Worm (Caenorhabditis elegans) whole organism, midembryonic: ENCODE data around the gene F58G1.8.

Experiments used
- T22C8.4 ChIP-seq: fragments of 200-800 bp; sonication (Bioruptor generic); IDR thresholded peaks from 2 replicates; pipeline ENCODE4 v1.3.6; 2022; ENCODE audit warnings: missing genetic modification characterization, missing compliant biosample characterization
- cog-1 ChIP-seq: sonication (generic microtip); optimal IDR thresholded peaks from 2 replicates; lab custom pipeline; 2016; ENCODE audit warnings: missing genetic modification characterization, missing compliant biosample characterization
- flt-1 ChIP-seq: fragments of 200-800 bp; sonication (Bioruptor generic); IDR thresholded peaks from 2 replicates; pipeline ENCODE4 v1.3.6; 2022; ENCODE audit warnings: missing genetic modification characterization, missing compliant biosample characterization
- klf-2 ChIP-seq: fragments of 200-800 bp; sonication (Bioruptor generic); conservative IDR thresholded peaks from 2 replicates; pipeline ENCODE4 v1.3.6; 2022; ENCODE audit warnings: missing genetic modification reagents, missing genetic modification characterization, missing compliant biosample characterization
- med-1 ChIP-seq: sonication (generic microtip); optimal IDR thresholded peaks from 2 replicates; lab custom pipeline; 2017; ENCODE audit warnings: missing genetic modification characterization, mild to moderate bottlenecking, missing compliant biosample characterization, antibody characterized with exemption, missing genetic modification reagents; ENCODE audit not compliant: insufficient read depth
- ref-1 ChIP-seq: fragments of 200-800 bp; sonication (Bioruptor generic); conservative IDR thresholded peaks from 2 replicates; pipeline ENCODE4 v1.3.6; 2022; ENCODE audit warnings: missing genetic modification reagents, missing genetic modification characterization, missing compliant biosample characterization
- tab-1 ChIP-seq: fragments of 200-800 bp; sonication (Bioruptor generic); IDR thresholded peaks from 2 replicates; pipeline ENCODE4 v1.3.6; 2022; ENCODE audit warnings: missing genetic modification characterization, missing compliant biosample characterization
- ztf-23 ChIP-seq: fragments of 200-800 bp; sonication (Bioruptor generic); IDR thresholded peaks from 2 replicates; pipeline ENCODE4 v1.3.6; 2022; ENCODE audit warnings: missing genetic modification reagents, missing genetic modification characterization, missing compliant biosample characterization
- ztf-29 ChIP-seq: fragments of 200-800 bp; sonication (Bioruptor generic); IDR thresholded peaks from 2 replicates; pipeline ENCODE4 v1.3.6; 2022; ENCODE audit warnings: missing genetic modification reagents, missing genetic modification characterization, missing compliant biosample characterization

Gene F58G1.8

DNA sequence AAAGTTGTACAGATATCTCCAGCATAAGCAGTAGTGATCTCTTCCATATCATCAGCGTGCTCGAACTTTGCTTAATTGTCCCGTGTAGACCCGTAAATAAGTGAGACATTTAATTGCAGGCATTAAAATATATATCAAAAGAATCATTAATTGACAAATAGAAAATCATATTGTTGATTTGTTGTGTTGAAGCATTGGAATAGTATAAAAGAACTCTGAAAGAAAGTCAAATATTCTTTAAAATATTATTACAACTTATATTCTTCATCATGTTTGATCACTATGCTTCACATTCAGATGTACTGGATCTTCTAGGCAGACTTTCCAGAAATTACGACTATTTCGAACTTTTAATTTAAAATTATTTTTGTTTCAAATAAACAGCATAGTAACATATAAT, at the start of gene F58G1.8:
Gene F58G1.8 (minus strand): TSS at position 101 of the 400 bp plus-strand sequence.
- no peak for TF ChIP-seq cog-1
- TF ChIP-seq ztf-23 (GFP tag; lab: Robert Waterston, UW) = no peak
- TF ChIP-seq med-1 = no peak
- TF ChIP-seq ztf-29 (GFP tag; lab: Robert Waterston, UW) = no peak
- TF ChIP-seq tab-1 (GFP tag; lab: Robert Waterston, UW) = no peak
- no peak for TF ChIP-seq klf-2 (GFP tag; lab: Robert Waterston, UW)
- no peak for TF ChIP-seq ref-1 (GFP tag; lab: Robert Waterston, UW)
- no peak for TF ChIP-seq T22C8.4 (GFP tag; lab: Robert Waterston, UW)
- TF ChIP-seq flt-1 (GFP tag; lab: Robert Waterston, UW) = no peak

DNA sequence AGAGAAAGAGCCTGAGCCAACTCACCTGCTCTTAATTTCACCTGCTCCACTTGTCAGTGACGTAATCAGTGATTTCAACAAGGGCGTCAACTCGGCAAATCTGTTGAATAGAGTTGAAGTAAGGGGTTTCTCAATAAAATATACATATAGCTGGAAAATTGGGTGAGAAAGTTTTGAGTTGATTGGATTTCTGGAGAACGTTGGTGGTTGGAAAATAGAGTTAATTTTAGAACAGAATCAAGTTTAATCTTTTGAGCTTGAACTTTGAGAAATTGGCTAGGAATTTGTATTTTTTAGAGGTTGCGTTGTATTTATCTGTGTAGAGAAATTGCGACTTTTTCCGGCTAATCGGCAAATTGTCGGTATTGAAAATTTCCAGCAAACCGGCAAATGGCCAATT, 44.2 kb upstream of the F58G1.8 start, which contains the start of gene Y38F1A.4:
Gene Y38F1A.4 (minus strand): TSS at position 101 of the 400 bp plus-strand sequence.
- TF ChIP-seq cog-1 = no peak
- no peak for TF ChIP-seq med-1
- TF ChIP-seq ztf-29 (GFP tag; lab: Robert Waterston, UW) = no peak
- TF ChIP-seq tab-1 (GFP tag; lab: Robert Waterston, UW) = no peak
- TF ChIP-seq T22C8.4 (GFP tag; lab: Robert Waterston, UW) = no peak
- no peak for TF ChIP-seq klf-2 (GFP tag; lab: Robert Waterston, UW)
- no peak for TF ChIP-seq flt-1 (GFP tag; lab: Robert Waterston, UW)
- no peak for TF ChIP-seq ref-1 (GFP tag; lab: Robert Waterston, UW)
- TF ChIP-seq ztf-23 (GFP tag; lab: Robert Waterston, UW) = no peak

DNA sequence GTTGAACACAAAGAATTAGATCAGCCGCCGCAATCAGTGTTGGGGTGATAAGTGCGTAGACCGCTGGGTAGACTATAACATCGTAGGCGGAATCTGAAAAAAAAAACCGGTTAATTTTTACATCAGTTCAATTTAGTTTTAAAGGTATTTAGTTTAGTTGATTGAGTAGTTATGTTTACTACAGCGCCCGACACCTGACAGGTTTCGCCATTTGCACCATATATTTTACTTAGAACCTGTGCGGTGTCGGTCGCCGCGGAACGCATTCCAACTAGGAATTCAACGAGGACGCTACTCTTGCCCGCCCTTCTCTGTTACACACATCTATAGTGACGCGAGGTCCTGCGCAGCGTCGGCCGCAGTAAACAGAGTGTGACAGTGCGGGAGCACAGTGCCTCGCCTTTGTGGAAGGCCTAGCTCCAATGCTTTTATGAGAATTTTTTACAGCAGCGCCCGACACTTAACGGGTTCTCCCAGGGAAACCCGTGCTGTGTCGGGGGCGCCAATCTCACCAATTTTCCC, 43.1 kb upstream of the F58G1.8 start:
- TF ChIP-seq ztf-23 (GFP tag; lab: Robert Waterston, UW) (no peak), cog-1 (no peak), ztf-29 (GFP tag; lab: Robert Waterston, UW) (no peak), T22C8.4 (GFP tag; lab: Robert Waterston, UW) (no peak), med-1 (no peak)

DNA sequence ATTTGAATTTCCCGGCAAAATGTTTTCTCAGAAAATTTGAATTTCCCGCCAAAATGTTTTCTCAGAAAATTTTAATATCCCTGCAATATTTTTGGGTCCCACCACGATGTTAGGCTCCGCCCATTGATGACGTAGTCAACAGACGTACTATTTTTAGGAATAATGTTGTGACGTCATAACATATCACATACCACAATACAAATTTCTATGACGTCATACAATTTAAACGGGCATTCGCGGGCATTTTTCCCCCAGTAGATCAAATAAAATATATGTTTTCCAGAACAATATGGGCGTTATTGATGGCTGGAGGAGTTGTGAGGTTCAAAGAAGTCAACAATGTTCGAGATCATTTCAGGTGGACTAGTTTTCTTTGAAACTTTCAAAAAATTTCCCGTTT, 40.8 kb upstream of the F58G1.8 start:
- no peak for TF ChIP-seq tab-1 (GFP tag; lab: Robert Waterston, UW)
- TF ChIP-seq med-1 = no peak
- no peak for TF ChIP-seq T22C8.4 (GFP tag; lab: Robert Waterston, UW)
- TF ChIP-seq ref-1 (GFP tag; lab: Robert Waterston, UW) = no peak
- no peak for TF ChIP-seq flt-1 (GFP tag; lab: Robert Waterston, UW)
- TF ChIP-seq ztf-23 (GFP tag; lab: Robert Waterston, UW) = no peak
- TF ChIP-seq klf-2 (GFP tag; lab: Robert Waterston, UW) = no peak
- no peak for TF ChIP-seq cog-1

DNA sequence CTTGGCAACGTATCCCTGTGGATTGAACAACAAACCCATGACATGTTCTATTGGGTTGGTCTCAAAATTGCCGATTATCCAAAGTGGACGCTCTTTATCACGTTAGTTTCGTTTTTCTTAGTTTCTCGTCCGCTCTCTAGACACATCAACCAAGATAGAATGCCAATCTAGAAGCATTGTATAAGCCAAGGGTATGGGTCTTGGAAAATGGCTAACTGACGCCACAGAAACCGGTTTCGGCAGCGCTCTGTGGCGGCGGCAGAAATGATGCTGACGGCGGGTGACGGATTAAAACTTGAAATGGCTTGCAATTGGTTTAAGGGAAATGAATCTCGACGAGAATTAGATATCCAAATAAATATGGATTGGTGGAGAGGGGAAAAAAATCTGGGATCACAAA, 40.1 kb upstream of the F58G1.8 start:
- TF ChIP-seq flt-1 (GFP tag; lab: Robert Waterston, UW) = no peak
- no peak for TF ChIP-seq ztf-29 (GFP tag; lab: Robert Waterston, UW)
- no peak for TF ChIP-seq ztf-23 (GFP tag; lab: Robert Waterston, UW)
- TF ChIP-seq med-1 = no peak
- TF ChIP-seq cog-1 = no peak
- TF ChIP-seq klf-2 (GFP tag; lab: Robert Waterston, UW) = no peak
- TF ChIP-seq T22C8.4 (GFP tag; lab: Robert Waterston, UW) = no peak
- TF ChIP-seq ref-1 (GFP tag; lab: Robert Waterston, UW) = no peak
- no peak for TF ChIP-seq tab-1 (GFP tag; lab: Robert Waterston, UW)

DNA sequence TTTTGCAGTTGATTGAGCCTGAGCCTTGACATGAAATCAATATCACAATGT, 39.9 kb upstream of the F58G1.8 start, which contains the start of gene ptr-18:
Gene ptr-18 (plus strand): TSS at position 9 of the 51 bp plus-strand sequence.
- TF ChIP-seq cog-1 (no peak), med-1 (no peak), T22C8.4 (GFP tag; lab: Robert Waterston, UW) (no peak), flt-1 (GFP tag; lab: Robert Waterston, UW) (no peak), tab-1 (GFP tag; lab: Robert Waterston, UW) (no peak), klf-2 (GFP tag; lab: Robert Waterston, UW) (no peak), ztf-23 (GFP tag; lab: Robert Waterston, UW) (no peak), ref-1 (GFP tag; lab: Robert Waterston, UW) (no peak), ztf-29 (GFP tag; lab: Robert Waterston, UW) (no peak)

DNA sequence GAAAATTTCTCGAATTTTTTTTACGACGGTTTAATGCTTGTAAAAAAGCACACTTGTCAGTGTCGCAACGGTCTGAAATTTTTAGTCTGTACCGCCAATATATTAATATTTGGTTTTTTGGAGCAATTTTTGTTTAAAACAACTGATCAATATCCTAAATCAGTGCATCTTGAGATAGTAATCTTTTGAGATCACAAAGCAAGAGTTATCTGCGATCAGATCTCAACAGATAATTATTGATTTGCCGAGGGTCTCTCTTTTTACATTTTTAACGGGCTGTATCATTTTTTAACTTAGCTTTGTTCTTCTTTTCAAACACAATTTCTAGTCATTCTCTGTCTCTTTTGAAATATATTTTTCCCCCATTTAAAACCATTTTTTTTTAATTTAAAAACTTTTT, 39.7 kb upstream of the F58G1.8 start:
- TF ChIP-seq tab-1 (GFP tag; lab: Robert Waterston, UW) = no peak
- TF ChIP-seq ref-1 (GFP tag; lab: Robert Waterston, UW) = no peak
- no peak for TF ChIP-seq flt-1 (GFP tag; lab: Robert Waterston, UW)
- TF ChIP-seq ztf-29 (GFP tag; lab: Robert Waterston, UW) = no peak
- TF ChIP-seq cog-1 = no peak
- TF ChIP-seq T22C8.4 (GFP tag; lab: Robert Waterston, UW) = no peak
- TF ChIP-seq ztf-23 (GFP tag; lab: Robert Waterston, UW) = no peak
- no peak for TF ChIP-seq med-1

DNA sequence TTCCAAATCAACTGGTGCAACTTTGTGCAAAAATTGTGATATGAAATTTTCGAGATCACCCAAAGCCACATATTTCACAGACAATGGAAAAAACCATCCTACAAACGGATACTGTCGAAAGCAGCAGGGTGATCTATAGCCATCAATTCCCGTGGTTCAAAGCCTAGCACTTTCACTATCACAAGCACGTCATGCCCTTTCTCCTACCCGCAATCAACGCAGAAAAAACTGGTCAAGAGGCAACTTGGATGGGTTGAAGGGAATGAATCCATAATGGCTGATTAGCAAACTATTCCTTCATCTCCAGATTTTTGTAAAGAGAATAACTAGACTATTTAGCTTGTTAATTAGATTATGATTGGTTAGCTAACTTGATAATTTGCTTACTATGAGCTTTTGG, 36.3 kb upstream of the F58G1.8 start:
- TF ChIP-seq ztf-29 (GFP tag; lab: Robert Waterston, UW) (no peak), T22C8.4 (GFP tag; lab: Robert Waterston, UW) (no peak), flt-1 (GFP tag; lab: Robert Waterston, UW) (no peak), ztf-23 (GFP tag; lab: Robert Waterston, UW) (no peak), med-1 (no peak), ref-1 (GFP tag; lab: Robert Waterston, UW) (no peak), tab-1 (GFP tag; lab: Robert Waterston, UW) (no peak), cog-1 (no peak), klf-2 (GFP tag; lab: Robert Waterston, UW) (no peak)

DNA sequence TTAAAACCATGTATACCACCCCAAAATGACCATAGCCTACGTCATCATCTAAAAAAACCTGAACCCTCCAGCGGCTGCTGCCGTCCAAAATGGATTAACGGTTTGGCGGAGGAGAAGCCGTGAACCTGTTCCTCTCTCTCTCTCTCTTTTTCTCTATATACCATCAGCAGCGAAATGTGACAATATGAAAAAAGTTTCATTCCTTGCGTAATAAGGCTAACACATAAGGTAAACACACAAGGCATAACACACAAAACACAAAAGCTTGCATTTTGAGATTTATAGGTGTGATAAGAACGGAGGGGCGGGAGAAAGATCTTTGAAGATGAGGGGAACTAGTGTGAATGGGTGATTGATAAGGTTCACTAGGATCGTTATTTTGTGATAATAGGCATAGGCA, 35.8 kb upstream of the F58G1.8 start:
- TF ChIP-seq cog-1 = no peak
- no peak for TF ChIP-seq tab-1 (GFP tag; lab: Robert Waterston, UW)
- TF ChIP-seq klf-2 (GFP tag; lab: Robert Waterston, UW) = no peak
- no peak for TF ChIP-seq T22C8.4 (GFP tag; lab: Robert Waterston, UW)
- TF ChIP-seq flt-1 (GFP tag; lab: Robert Waterston, UW) = no peak
- no peak for TF ChIP-seq ref-1 (GFP tag; lab: Robert Waterston, UW)
- no peak for TF ChIP-seq med-1
- TF ChIP-seq ztf-23 (GFP tag; lab: Robert Waterston, UW) = no peak
- TF ChIP-seq ztf-29 (GFP tag; lab: Robert Waterston, UW) = no peak

DNA sequence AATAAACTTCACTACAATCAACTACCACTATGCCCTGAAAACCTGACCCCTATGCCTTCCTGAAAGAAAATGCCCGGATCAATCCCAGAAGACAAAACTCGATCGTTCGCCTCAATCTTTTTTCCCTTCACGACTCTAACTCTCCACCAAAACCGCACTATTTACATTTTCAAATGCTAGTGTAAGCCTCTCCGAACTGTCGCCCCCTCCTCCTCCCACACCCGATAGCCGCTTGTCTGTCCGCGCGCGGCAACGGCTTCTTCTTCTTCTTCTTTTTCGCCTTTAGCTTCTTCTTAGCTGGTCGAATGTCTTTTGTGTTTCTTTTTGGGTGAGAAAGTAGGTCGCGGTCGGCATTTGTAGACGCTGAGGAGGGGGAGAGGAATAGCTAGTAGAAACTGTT, 34.8 kb upstream of the F58G1.8 start:
- TF ChIP-seq tab-1 (GFP tag; lab: Robert Waterston, UW) (no peak), med-1 (no peak), flt-1 (GFP tag; lab: Robert Waterston, UW) (no peak), ref-1 (GFP tag; lab: Robert Waterston, UW) (no peak), T22C8.4 (GFP tag; lab: Robert Waterston, UW) (no peak), cog-1 (no peak), ztf-23 (GFP tag; lab: Robert Waterston, UW) (no peak), klf-2 (GFP tag; lab: Robert Waterston, UW) (no peak), ztf-29 (GFP tag; lab: Robert Waterston, UW) (no peak)
